Worm (Caenorhabditis elegans): Measurements from ENCODE around the gene sel-11.

- TF ChIP-seq snpc-4 (tag; optimal IDR thresholded peaks at IDR 0.05) (no peak), pha-4 (tag; optimal IDR thresholded peaks at IDR 0.05) (no peak), nhr-237 (tag; optimal IDR thresholded peaks at IDR 0.05) (no peak), elt-3 (tag; optimal IDR thresholded peaks at IDR 0.05) (no peak)
These were observed 12.7 kb downstream of the sel-11 start for ce11 chrV:11779810-11780209.
